Worm (Caenorhabditis elegans) whole organism, young adult: ENCODE data around the gene F58A6.1.

Experiments used
- F55B11.4 ChIP-seq: sonication (generic microtip); optimal IDR thresholded peaks from 2 replicates; lab custom pipeline; 2016; ENCODE audit warnings: missing compliant biosample characterization, missing genetic modification characterization, borderline replicate concordance; ENCODE audit not compliant: insufficient read depth
- F57A8.1 ChIP-seq: fragments of 200-800 bp; sonication (Bioruptor generic); optimal IDR thresholded peaks from 2 replicates; lab custom pipeline; 2018; ENCODE audit warnings: mild to moderate bottlenecking, missing genetic modification characterization, moderate library complexity, missing compliant biosample characterization
- K11D2.4 ChIP-seq: fragments of 200-800 bp; sonication (Bioruptor generic); IDR thresholded peaks from 2 replicates; pipeline ENCODE4 v1.3.6; 2022; ENCODE audit warnings: missing genetic modification reagents, missing genetic modification characterization, missing compliant biosample characterization
- Y53F4B.3 ChIP-seq: fragments of 200-800 bp; sonication (Bioruptor generic); IDR thresholded peaks from 2 replicates; pipeline ENCODE4 v1.3.6; 2022; ENCODE audit warnings: missing genetic modification reagents, missing genetic modification characterization, missing compliant biosample characterization
- ama-1 ChIP-seq, 3 experiments: fragments of 150-350 bp in 1 of 3; sonication (generic microtip) in 2 of 3; optimal IDR thresholded peaks; 2 replicates each; lab custom pipeline; 2014 to 2018; ENCODE audit warnings: missing biosample characterization in 2 of 3, missing genetic modification characterization in 2 of 3, missing genetic modification reagents in 2 of 3
- efl-1 ChIP-seq: fragments of 150-350 bp; optimal IDR thresholded peaks from 2 replicates; lab custom pipeline; 2014; ENCODE audit warnings: missing biosample characterization, missing genetic modification reagents, missing genetic modification characterization
- egl-44 ChIP-seq: fragments of 200-800 bp; sonication (Bioruptor generic); IDR thresholded peaks from 2 replicates; pipeline ENCODE4 v1.3.6; 2022; ENCODE audit warnings: missing genetic modification reagents, missing genetic modification characterization, missing compliant biosample characterization
- ets-4 ChIP-seq: fragments of 200-800 bp; sonication (Bioruptor generic); optimal IDR thresholded peaks from 2 replicates; lab custom pipeline; 2018; ENCODE audit warnings: mild to moderate bottlenecking, missing genetic modification characterization, missing compliant biosample characterization
- fkh-3 ChIP-seq: sonication (generic microtip); optimal IDR thresholded peaks from 2 replicates; lab custom pipeline; 2016; ENCODE audit warnings: mild to moderate bottlenecking, missing genetic modification characterization, missing compliant biosample characterization
- hrde-1 ChIP-seq: sonication (generic microtip); optimal IDR thresholded peaks from 2 replicates; lab custom pipeline; 2016; ENCODE audit warnings: missing genetic modification characterization, mild to moderate bottlenecking, missing compliant biosample characterization, moderate library complexity, missing genotype, missing genetic modification reagents, borderline replicate concordance
- mcd-1 ChIP-seq: fragments of 200-800 bp; sonication (Bioruptor generic); IDR thresholded peaks from 2 replicates; pipeline ENCODE4 v1.3.6; 2022; ENCODE audit warnings: missing genetic modification reagents, missing genetic modification characterization, missing compliant biosample characterization
- rpc-1 ChIP-seq, 2 experiments: fragments of 150-350 bp in 1 of 2; sonication (generic microtip) in 1 of 2; optimal IDR thresholded peaks; 2 replicates each; lab custom pipeline; 2014 to 2018; ENCODE audit warnings: missing biosample characterization in 1 of 2, missing genetic modification characterization in 1 of 2, missing genetic modification reagents in 1 of 2, missing genotype in 1 of 2

DNA sequence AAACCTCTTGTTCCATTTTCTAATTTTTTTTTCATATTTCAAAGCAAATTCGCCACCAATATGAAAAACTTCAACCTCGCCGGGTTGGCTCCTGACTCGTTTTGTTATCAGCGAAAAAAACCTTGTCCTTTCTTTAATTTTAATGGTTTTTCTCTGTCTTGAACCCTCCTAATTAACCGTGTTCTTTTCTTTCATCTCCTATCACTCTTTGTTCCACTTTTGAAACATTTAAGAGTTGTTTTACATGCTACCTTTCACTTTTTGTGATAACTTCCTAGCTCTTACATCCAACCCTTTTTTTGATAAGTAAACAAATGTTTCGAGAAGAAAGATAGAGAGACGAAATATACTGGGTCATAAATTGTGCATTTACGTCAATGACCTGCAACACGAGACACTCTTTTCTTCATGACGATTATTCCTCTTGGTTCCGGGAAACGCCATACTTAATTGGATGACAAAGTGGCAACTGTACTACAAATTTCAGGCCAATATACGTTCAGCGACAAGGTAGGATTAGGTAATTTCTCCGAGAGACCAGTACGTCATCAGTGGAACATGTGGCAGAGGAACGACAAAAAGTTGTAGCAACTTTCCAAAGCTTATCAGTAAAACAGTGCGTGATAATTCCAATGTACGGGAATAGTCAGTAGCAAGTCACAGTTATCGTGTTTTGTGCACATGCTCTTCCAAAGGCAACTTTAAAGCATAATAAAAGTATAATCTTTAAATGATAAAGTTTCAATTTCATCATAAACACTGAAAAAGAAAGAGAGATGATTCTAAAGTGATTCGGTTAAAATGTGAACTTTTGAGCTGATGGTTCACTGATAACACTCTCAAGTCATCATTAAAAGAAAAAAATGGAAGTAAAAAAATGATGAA lies 42.2 kb downstream of the F58A6.1 start:
- TF ChIP-seq F55B11.4 (tag; lab: Kevin White, UChicago) (no peak), mcd-1 (GFP tag; lab: Robert Waterston, UW) (no peak), ama-1 (optimal IDR thresholded peaks at IDR 0.05; lab: Kevin White, UChicago) (no peak), ama-1 (GFP tag; optimal IDR thresholded peaks at IDR 0.05; lab: Kevin White, UChicago) (no peak), ets-4 (no peak), rpc-1 (optimal IDR thresholded peaks at IDR 0.05; lab: Kevin White, UChicago) (no peak), rpc-1 (tag; optimal IDR thresholded peaks at IDR 0.05; lab: Kevin White, UChicago) (no peak), K11D2.4 (GFP tag; lab: Robert Waterston, UW) (no peak), fkh-3 (tag; lab: Kevin White, UChicago) (no peak), Y53F4B.3 (GFP tag; lab: Robert Waterston, UW) (no peak), efl-1 (GFP tag; lab: Kevin White, UChicago) (no peak), F57A8.1 (GFP tag; lab: Kevin White, UChicago) (no peak), egl-44 (GFP tag; lab: Robert Waterston, UW) (no peak), hrde-1 (no peak)
